Worm (Caenorhabditis elegans): Measurements from ENCODE around the gene copg-1.

The copg-1 gene

DNA sequence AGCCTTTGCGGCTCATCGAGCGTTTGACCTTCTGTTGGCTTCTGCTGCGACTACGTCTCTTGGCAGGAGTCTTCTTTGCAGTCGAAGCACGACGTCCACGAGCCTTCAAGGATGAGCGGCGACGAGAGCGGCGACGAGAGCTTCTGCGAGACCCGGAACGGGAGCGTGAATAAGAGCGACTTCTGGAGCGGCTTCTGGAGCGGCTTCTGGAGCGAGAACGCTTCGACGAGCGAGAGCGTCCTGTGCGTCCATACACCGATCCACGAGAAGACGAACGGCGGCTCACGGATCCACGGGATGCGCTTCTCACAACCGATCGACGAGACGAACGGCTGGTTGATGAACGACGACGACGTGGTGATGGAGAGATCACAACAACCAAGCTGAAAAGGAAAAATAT lies 40.9 kb upstream of the copg-1 start:
- TF ChIP-seq athp-1 (tag; optimal IDR thresholded peaks at IDR 0.05) (no peak), hlh-12 (tag; optimal IDR thresholded peaks at IDR 0.05) (no peak), nhr-27 (tag; optimal IDR thresholded peaks at IDR 0.05) (no peak), gei-17 (GFP tag; optimal IDR thresholded peaks at IDR 0.05) (no peak), zfh-2 (GFP tag; conservative IDR thresholded peaks at IDR 0.05) (peak; percentile 87), egrh-3 (GFP tag; IDR thresholded peaks at IDR 0.05) (peak; percentile 82; the same call in 1 of the 2 replicates), mel-28 (tag; optimal IDR thresholded peaks at IDR 0.05; ENCODE audit: borderline replicate concordance) (no peak), ccch-3 (GFP tag; optimal IDR thresholded peaks at IDR 0.05) (no peak), F33H1.4 (GFP tag; IDR thresholded peaks at IDR 0.05) (no peak), B0261.1 (tag; optimal IDR thresholded peaks at IDR 0.05) (no peak), ztf-26 (tag; optimal IDR thresholded peaks at IDR 0.05) (no peak), ZK185.1 (tag; optimal IDR thresholded peaks at IDR 0.05; ENCODE audit: poor library complexity, severe bottlenecking) (no peak), egl-44 (GFP tag; IDR thresholded peaks at IDR 0.05) (no peak), lin-35 (GFP tag; optimal IDR thresholded peaks at IDR 0.05) (no peak), tbx-9 (tag; optimal IDR thresholded peaks at IDR 0.05; ENCODE audit: borderline replicate concordance) (no peak)

DNA sequence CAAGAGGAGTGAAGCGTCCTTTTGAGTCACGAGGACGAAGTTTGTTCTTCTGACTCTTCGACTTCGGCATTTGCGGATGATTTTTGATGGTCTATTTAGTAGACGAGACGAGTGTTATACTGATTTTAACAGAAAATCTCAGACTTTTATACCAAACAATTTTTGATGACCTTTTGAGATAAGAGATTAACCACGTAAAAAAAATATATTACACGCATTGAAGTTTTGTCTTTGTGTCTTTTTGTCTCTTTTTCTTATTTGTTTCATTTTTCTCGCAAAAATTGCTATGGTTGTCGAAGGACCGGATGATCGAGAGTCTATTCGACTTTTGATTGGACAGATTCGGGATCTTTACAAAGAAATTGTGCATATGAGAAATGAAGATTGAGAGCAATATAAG lies 40.3 kb upstream of the copg-1 start, which contains the start of gene spch-1:
spch-1 (minus strand) TSS at position 101 of the 400 bp plus-strand sequence.
- TF ChIP-seq hmg-1.2 (GFP tag; IDR thresholded peaks at IDR 0.05) (no peak), egl-18 (GFP tag; IDR thresholded peaks at IDR 0.05) (no peak), madf-6 (GFP tag; IDR thresholded peaks at IDR 0.05) (no peak), F39B2.1 (GFP tag; IDR thresholded peaks at IDR 0.05) (no peak), athp-1 (tag; optimal IDR thresholded peaks at IDR 0.05) (no peak), pbrm-1 (GFP tag; IDR thresholded peaks at IDR 0.05) (no peak), sea-2 (GFP tag; IDR thresholded peaks at IDR 0.05) (no peak), K12H6.12 (tag; optimal IDR thresholded peaks at IDR 0.05) (no peak), T07F8.4 (tag; optimal IDR thresholded peaks at IDR 0.05) (no peak), tbp1 (GFP tag; optimal IDR thresholded peaks at IDR 0.05) (no peak), aptf-3 (GFP tag; IDR thresholded peaks at IDR 0.05) (no peak), T26A5.8 (tag; optimal IDR thresholded peaks at IDR 0.05) (no peak), nhr-120 (GFP tag; IDR thresholded peaks at IDR 0.05) (no peak), C17E4.6 (GFP tag; IDR thresholded peaks at IDR 0.05) (no peak), mxl-1 (tag; optimal IDR thresholded peaks at IDR 0.05) (no peak), unc-62 (GFP tag; optimal IDR thresholded peaks at IDR 0.05) (no peak), pha-4 (tag; optimal IDR thresholded peaks at IDR 0.05) (no peak), dpl-1 (GFP tag; optimal IDR thresholded peaks at IDR 0.05) (no peak), lir-1 (GFP tag; conservative IDR thresholded peaks at IDR 0.05) (no peak)

DNA sequence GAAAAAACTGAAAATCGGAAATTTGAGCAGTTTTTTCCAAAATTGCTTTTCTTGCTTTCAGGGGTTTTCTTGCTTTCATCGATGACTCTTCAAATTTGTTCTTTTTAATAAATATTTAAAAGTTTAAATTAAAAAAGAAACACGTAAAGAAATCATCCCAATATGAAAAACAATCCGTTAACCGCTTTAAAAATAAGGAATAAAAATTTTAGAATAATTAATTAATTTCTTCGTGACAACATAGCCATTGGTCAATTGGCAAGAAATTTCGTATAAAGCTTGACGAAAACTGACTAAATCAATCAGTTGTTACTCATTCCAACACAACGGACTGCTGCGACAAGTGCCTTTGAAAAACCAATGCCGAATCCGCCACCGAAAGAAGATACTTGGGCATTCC lies 39.2 kb upstream of the copg-1 start, which contains the start of gene nsph-3.2:
nsph-3.2 (plus strand) TSS at position 301 of the 400 bp plus-strand sequence.
- TF ChIP-seq snpc-3.4 (tag; optimal IDR thresholded peaks at IDR 0.05), result no peak
- no peak for TF ChIP-seq lsy-27 (tag; optimal IDR thresholded peaks at IDR 0.05; ENCODE audit: borderline replicate concordance, insufficient read depth)
- no peak for TF ChIP-seq gei-17 (GFP tag; optimal IDR thresholded peaks at IDR 0.05)
- TF ChIP-seq ztf-25 (GFP tag; IDR thresholded peaks at IDR 0.05), result no peak
- TF ChIP-seq atf-7 (tag; optimal IDR thresholded peaks at IDR 0.05), result no peak
- no peak for TF ChIP-seq him-1 (tag; optimal IDR thresholded peaks at IDR 0.05)
- TF ChIP-seq sea-2 (GFP tag; IDR thresholded peaks at IDR 0.05), result no peak
